Fruit fly (Drosophila melanogaster) whole organism, embryonic: ENCODE data around the gene stas.

Source experiments
- CG10274 ChIP-seq: fragments of 200-800 bp; sonication (Bioruptor generic); optimal IDR thresholded peaks from 3 replicates; lab custom pipeline; 2017; ENCODE audit warnings: missing biosample characterization, mild to moderate bottlenecking, missing genetic modification characterization
- CG15514 ChIP-seq: fragments of 200-800 bp; sonication (Bioruptor generic); optimal IDR thresholded peaks from 3 replicates; lab custom pipeline; 2017; ENCODE audit warnings: missing biosample characterization, missing genetic modification characterization, mild to moderate bottlenecking, moderate library complexity, missing genetic modification reagents
- CG17802 ChIP-seq: fragments of 200-800 bp; sonication (Bioruptor generic); optimal IDR thresholded peaks from 2 replicates; lab custom pipeline; 2018; ENCODE audit warnings: missing biosample characterization, mild to moderate bottlenecking, missing genetic modification characterization, moderate library complexity
- CG1792 ChIP-seq: fragments of 200-800 bp; sonication (Bioruptor generic); optimal IDR thresholded peaks from 2 replicates; lab custom pipeline; 2016; ENCODE audit warnings: missing biosample characterization, missing genetic modification characterization
- CG1832 ChIP-seq: fragments of 200-800 bp; sonication (Bioruptor generic); optimal IDR thresholded peaks from 2 replicates; lab custom pipeline; 2017; ENCODE audit warnings: missing biosample characterization, mild to moderate bottlenecking, missing genetic modification characterization, inconsistent platforms
- CG2199 ChIP-seq: fragments of 200-800 bp; sonication (Bioruptor generic); IDR thresholded peaks from 3 replicates; pipeline ENCODE4 v1.3.6; 2022; ENCODE audit warnings: missing biosample characterization, missing genetic modification characterization
- CG32532 ChIP-seq: fragments of 200-800 bp; sonication (Bioruptor generic); IDR thresholded peaks from 2 replicates; pipeline ENCODE4 v1.3.6; 2022; ENCODE audit warnings: missing biosample characterization, missing genetic modification characterization
- Hsf ChIP-seq: fragments of 200-800 bp; sonication (Bioruptor generic); optimal IDR thresholded peaks from 3 replicates; lab custom pipeline; 2016; ENCODE audit warnings: missing biosample characterization, missing genetic modification characterization
- Lim3 ChIP-seq: fragments of 200-800 bp; sonication (Bioruptor generic); IDR thresholded peaks from 2 replicates; pipeline ENCODE4 v1.3.6; 2022; ENCODE audit warnings: missing biosample characterization, missing genetic modification characterization
- Med ChIP-seq: fragments of 200-800 bp; sonication (Bioruptor generic); peaks from one replicate; lab custom pipeline; 2016; ENCODE audit warnings: missing biosample characterization, missing genetic modification characterization, mild to moderate bottlenecking, inconsistent platforms, moderate library complexity
- jing ChIP-seq: fragments of 200-800 bp; sonication (Bioruptor generic); optimal IDR thresholded peaks from 2 replicates; lab custom pipeline; 2018; ENCODE audit warnings: missing biosample characterization, mild to moderate bottlenecking, missing genetic modification characterization

stas gene

dm6 chrX:17575846-17576245 lies 51.8 kb downstream of the stas start:
- no peak for TF ChIP-seq Hsf (GFP tag; lab: Kevin White, UChicago)
- TF ChIP-seq CG10274 (GFP tag; lab: Kevin White, UChicago) = no peak
- TF ChIP-seq Med = peak; percentile 62
- no peak for TF ChIP-seq CG17802 (tag; lab: Kevin White, UChicago)
- TF ChIP-seq CG1832 = no peak
- TF ChIP-seq Lim3 (GFP tag; lab: Robert Waterston, UW) = no peak
- no peak for TF ChIP-seq CG15514 (GFP tag; lab: Kevin White, UChicago)
- no peak for TF ChIP-seq CG2199 (GFP tag; lab: Robert Waterston, UW)
- TF ChIP-seq jing (GFP tag; lab: Kevin White, UChicago) = no peak
- no peak for TF ChIP-seq CG1792 (GFP tag; lab: Kevin White, UChicago)
- TF ChIP-seq CG32532 (GFP tag; lab: Robert Waterston, UW) = 0 out of 2 replicates have a peak, but pooled peaks have one; percentile 11
- TF ChIP-seq, all 482 proteins: peak for 2
